Worm (Caenorhabditis elegans): Measurements from ENCODE around the gene tag-131.

DNA sequence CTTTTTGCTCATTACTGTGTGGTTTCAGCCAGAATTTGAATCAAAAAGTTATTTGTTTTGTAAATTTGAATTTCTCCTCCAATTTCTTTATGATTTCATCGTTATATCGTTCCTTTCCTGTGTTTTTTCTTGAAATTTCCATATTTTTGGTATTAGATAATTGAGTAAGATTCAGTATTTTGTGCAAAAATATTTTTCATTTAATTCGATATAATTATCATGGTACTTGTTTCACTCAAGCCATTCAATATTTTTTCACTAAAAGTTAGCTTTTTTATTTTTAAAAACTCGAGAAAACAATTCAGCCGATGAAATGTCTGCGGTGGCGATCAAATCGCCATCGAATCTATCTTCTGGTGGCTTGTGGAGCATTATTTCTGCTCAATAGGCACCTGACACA lies 27.5 kb downstream of the tag-131 start, which contains the start of gene hse-5:
- no peak for TF ChIP-seq lin-13 (GFP tag; optimal IDR thresholded peaks at IDR 0.05)
- TF ChIP-seq unc-62 (GFP tag; optimal IDR thresholded peaks at IDR 0.05) = no peak
- no peak for TF ChIP-seq skn-1 (tag; optimal IDR thresholded peaks at IDR 0.05)
- TF ChIP-seq zag-1 (tag; optimal IDR thresholded peaks at IDR 0.05) = no peak
- no peak for TF ChIP-seq fkh-10 (GFP tag; optimal IDR thresholded peaks at IDR 0.05)
- no peak for TF ChIP-seq efl-1 (optimal IDR thresholded peaks at IDR 0.05)
- no peak for TF ChIP-seq efl-1 (GFP tag; optimal IDR thresholded peaks at IDR 0.05 in 1 of 2)
- TF ChIP-seq fos-1 (tag; optimal IDR thresholded peaks at IDR 0.05) = no peak
- TF ChIP-seq lin-15B (tag; optimal IDR thresholded peaks at IDR 0.05) = no peak
- no peak for TF ChIP-seq hlh-4 (tag; optimal IDR thresholded peaks at IDR 0.05)
- no peak for TF ChIP-seq F16B12.6 (tag; optimal IDR thresholded peaks at IDR 0.05)
